Worm (Caenorhabditis elegans) whole organism, dauer: ENCODE results near the gene madf-3.

Experiments used
- unc-62 ChIP-seq: sonication (generic microtip); optimal IDR thresholded peaks from 2 replicates; lab custom pipeline; 2017; ENCODE audit warnings: missing biosample characterization, missing genetic modification reagents, missing genetic modification characterization

The madf-3 gene

ce11 chrII:4321766-4322165 is 12.8 kb upstream of the madf-3 start, which contains the start of gene Y52E8A.1:
Gene Y52E8A.1 (plus strand): TSS chrII:4322066.
- TF ChIP-seq unc-62 (GFP tag; lab: Kevin White, UChicago), result no peak

DNA sequence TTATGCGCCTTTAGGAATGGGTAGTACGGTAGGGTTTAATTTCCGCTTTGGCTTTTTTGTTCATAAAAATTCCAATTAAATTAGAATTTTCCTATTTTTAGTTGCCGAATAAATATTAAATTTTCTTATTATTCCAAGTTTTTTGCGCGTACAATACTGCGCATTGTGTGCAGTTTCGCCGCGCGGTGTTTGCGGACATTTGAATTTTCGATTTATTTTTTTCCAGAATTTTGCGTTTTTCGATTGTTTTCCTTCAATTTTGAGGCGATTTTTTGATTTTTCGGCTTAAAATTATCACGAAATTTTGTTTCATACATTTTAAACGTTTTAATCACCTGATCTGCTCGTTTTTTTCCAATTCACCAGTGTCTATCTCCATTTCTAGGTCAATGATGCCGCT is 11.7 kb upstream of the madf-3 start, which contains the start of gene H20J04.6:
Gene H20J04.6 (plus strand): TSS at position 386 of the 400 bp plus-strand sequence.
- no peak for TF ChIP-seq unc-62 (GFP tag; lab: Kevin White, UChicago)

DNA sequence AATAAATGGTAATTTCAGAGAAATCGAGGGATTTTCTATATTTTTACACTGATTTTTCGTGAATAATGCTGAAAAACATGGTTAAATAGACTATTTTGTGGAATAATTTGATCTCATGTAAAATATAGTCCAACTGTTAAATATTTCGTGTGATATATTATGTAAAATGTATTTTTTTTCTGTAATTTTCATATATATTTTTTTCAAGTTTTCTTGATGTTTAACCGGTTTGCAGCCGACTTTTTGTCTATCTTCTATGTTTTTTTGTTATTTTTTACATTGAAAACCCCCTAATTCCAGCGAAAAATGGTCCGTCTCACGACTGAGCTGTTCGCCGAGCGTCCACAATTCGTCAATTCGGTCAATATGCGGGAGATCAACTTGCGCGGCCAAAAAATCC is 10.5 kb upstream of the madf-3 start, which contains the start of gene mog-2:
Gene mog-2 (plus strand): TSS at position 301 of the 400 bp plus-strand sequence.
- no peak for TF ChIP-seq unc-62 (GFP tag; lab: Kevin White, UChicago)

- no peak for TF ChIP-seq unc-62 (GFP tag; lab: Kevin White, UChicago)
Observed at ce11 chrII:4326420-4326819, 8.1 kb upstream of the madf-3 start, which contains the start of gene pfd-2. Gene pfd-2 (plus strand): TSS chrII:4326720.

DNA sequence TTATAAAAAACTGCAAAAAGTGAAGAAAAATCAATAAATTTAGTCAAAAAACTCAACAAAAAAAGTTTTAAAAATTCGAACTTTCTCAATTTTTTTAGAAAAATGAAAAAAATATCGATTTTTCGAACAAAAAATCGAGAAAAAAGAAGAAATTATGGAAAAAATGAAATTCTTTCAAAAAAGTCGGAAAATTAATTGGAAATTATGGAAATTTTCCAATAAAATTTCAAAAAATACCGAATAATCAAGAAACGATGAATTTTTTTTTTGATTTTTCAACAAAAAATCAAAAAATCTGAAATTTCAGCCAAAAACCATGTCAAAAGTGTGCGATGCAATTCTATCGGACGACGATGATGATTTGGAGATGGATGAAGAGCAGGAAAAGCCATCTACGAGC is 5.8 kb upstream of the madf-3 start, which contains the start of gene H20J04.4:
Gene H20J04.4 (plus strand): TSS at position 301 of the 400 bp plus-strand sequence.
- TF ChIP-seq unc-62 (GFP tag; lab: Kevin White, UChicago), result no peak

- TF ChIP-seq unc-62 (GFP tag; lab: Kevin White, UChicago), result no peak
Observed at ce11 chrII:4337731-4338130, 3.2 kb downstream of the madf-3 start.

DNA sequence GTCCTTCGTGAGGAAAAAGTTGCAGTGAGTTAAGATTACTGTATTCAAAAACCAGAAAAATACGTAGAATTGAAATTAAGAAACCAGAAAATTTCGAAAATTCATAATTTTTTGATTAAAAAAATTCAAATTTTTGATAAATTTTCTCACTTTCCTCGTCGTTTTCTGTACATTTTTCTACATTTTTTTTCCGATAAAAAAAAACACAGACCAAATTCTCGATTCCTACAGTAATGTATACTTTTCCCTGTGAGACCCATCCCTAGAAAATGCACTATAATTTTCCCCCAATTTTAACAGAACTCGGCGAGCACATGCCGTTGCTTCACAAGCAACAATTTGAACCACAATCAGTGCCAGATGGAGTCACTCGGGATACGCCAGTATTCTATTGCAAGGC is 5.3 kb downstream of the madf-3 start, which contains the start of gene athp-2:
Gene athp-2 (plus strand): TSS at position 301 of the 400 bp plus-strand sequence.
- no peak for TF ChIP-seq unc-62 (GFP tag; lab: Kevin White, UChicago)

DNA sequence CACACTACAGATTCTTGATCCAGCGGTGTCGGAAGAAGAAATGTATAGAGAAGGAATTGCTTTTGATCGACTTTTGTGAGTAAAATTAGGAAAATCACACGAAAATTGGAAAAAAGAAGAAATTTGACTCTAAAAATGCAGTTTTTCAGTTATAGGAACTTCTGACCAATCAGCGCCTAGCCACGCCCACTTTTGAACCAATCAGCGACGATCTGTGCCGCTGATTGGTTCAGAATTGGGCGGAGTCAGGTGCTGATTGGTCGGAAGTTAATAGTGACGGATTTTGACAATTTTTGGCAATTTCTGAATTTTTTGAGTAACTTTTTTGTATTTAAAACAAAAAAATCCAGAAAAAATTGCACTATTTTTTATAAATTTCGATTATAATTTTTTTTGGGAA is 6.9 kb downstream of the madf-3 start:
- TF ChIP-seq unc-62 (GFP tag; lab: Kevin White, UChicago), result no peak

DNA sequence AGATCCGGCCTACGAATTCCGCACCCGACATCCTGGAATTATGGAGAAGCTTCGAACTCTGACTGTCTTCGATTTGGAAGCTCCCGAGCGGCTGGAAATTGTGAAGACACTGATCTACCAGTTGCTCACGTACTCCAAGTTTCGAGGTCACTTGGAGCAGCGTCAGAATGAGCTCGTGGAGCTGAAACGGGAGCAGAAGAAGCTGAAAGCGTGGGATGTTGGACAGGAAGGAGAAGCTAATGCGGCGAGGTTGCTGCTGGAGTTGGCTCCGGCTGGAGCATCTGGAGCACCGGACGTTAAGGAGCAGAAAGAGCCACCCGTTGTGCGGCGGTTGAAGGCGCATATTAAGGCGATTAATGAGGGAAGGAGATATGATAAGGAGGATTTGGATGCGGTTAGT is 9.8 kb downstream of the madf-3 start:
- no peak for TF ChIP-seq unc-62 (GFP tag; lab: Kevin White, UChicago)

DNA sequence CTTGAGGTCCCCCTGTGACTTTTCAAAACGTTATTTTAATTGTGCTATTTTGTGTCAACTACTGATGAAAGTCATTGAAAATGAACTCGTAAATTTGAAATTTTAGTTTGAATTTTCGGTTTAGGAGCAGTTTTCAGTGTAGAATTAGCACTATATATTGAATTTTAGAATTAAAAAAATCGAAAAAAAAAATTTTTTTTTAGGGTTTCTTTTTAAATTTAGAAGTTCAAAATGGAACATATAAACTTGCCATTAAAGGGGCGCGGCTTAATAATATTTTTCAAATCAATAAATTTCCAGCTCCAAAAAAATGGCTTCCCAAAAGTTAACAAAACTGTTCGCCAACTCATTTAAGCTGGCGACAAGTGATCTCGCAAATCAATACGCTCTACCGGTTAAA is 16.3 kb downstream of the madf-3 start, which contains the start of gene H20J04.9:
Gene H20J04.9 (plus strand): TSS at position 301 of the 400 bp plus-strand sequence.
- no peak for TF ChIP-seq unc-62 (GFP tag; lab: Kevin White, UChicago)

DNA sequence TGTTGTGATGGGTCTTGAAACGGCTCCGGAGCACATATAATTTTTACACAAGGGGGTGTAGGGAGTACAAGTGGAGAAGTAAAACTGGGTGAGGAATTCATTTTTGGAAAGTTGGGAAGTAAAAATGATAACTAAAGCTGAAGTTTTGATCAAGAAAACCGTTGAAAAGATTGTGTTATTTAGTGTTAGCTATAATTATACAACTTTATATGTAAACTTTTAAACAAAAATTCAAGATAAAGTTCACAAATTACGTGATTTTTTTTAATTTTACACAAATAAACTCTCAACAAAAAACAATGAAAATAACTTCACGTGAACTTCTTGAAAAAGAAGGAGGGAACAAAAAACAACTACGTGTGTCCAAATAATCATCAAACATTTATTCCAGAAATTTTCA is 20.7 kb downstream of the madf-3 start, which contains the start of the genes H20J04.7 and H20J04.1:
Gene H20J04.7 (minus strand): TSS at position 101 of the 400 bp plus-strand sequence.
Gene H20J04.1 (plus strand): TSS at position 397 of the 400 bp plus-strand sequence.
- TF ChIP-seq unc-62 (GFP tag; lab: Kevin White, UChicago), result no peak

DNA sequence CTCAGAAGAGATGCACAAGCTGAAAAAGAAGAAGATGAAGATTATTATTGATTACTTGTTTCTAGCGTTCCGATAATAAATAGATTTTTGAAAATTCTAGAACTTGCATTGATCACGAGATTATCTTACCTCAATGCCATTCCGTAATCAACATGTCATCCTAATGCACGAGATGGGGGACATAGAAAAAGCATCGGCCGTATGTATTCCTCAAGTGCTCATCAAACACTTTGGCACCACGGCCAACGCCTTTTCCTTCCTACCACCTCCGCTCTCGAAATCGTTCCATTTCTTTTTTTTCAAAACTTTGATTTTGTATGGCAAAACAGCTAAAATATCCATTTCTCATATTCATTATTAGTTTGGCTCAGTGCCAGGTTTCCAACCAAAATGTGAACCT is 24.2 kb downstream of the madf-3 start, which contains the start of gene lat-2:
Gene lat-2 (plus strand): TSS at position 301 of the 400 bp plus-strand sequence.
- no peak for TF ChIP-seq unc-62 (GFP tag; lab: Kevin White, UChicago)

- no peak for TF ChIP-seq unc-62 (GFP tag; lab: Kevin White, UChicago)
Observed at ce11 chrII:4359219-4359618, 24.7 kb downstream of the madf-3 start.

- TF ChIP-seq unc-62 (GFP tag; lab: Kevin White, UChicago), result no peak
Observed at ce11 chrII:4362088-4362487, 27.5 kb downstream of the madf-3 start.

DNA sequence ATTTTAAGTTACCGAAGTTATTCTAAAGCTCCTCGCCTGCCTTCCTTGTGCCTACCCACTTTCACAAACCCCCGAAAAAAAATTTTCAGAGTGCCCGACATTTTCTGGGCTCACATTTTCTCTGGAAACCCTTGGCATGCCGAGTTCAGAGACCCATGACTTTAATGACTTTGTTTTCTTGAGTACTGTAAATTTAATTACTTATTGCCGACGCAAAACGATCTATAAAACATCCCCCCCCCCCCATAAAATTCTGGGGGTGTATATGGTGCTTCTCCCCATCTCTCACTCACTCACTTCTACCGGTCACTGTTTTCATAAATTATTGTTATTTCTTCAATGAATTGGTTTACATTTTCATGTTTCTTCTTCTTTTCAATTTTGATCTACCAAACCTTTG is 33.4 kb downstream of the madf-3 start, which contains the start of gene try-9:
Gene try-9 (plus strand): TSS at position 301 of the 400 bp plus-strand sequence.
- TF ChIP-seq unc-62 (GFP tag; lab: Kevin White, UChicago), result no peak

DNA sequence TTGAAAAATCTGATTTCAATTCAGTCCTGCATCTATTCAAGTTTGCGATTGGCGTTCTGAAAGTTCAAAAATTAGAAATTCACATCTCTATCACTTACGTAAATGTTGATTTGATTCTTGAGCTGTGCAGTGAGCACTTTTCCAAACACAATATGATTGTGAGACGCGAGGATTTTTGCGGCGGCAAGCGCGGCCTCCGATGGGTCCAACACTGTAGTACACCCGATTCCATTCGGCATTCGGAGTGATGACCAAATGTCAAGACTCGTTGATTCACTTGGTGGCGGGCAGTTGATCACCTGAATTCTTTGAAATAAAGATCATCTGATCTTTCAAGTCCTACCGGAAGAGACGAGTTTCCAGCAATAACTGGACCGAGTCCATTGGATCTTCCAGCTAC is 35.2 kb downstream of the madf-3 start:
- TF ChIP-seq unc-62 (GFP tag; lab: Kevin White, UChicago), result no peak

- no peak for TF ChIP-seq unc-62 (GFP tag; lab: Kevin White, UChicago)
Observed at ce11 chrII:4370842-4371241, 36.3 kb downstream of the madf-3 start.
